Fruit fly (Drosophila melanogaster): ENCODE data around the gene Rac1.

The Rac1 gene

DNA sequence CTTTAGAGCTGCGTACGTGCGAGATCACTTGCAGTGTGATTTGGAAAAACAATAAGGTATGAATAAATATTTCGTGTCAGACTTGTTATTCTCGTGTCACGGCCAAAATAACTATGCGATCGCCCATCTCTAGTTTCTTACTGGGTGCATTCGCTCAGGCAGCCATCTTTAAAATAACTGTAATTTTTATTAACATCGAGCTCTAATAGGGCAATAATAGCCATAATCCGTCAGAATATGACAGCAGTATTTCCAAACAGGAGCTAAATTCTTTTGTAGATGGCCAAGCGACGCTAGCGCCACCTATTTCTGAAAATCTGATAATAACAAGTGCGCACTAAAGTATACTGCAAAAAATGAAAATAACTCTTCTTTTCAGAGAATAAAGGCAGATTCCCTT, 49.6 kb upstream of the Rac1 start (continued):
- TF ChIP-seq HmgD (GFP tag; optimal IDR thresholded peaks at IDR 0.05) (peak; percentile 26), CG7271 (tag; optimal IDR thresholded peaks at IDR 0.05) (no peak), grau (tag; optimal IDR thresholded peaks at IDR 0.05) (peak; percentile 47), zf30C (GFP tag; optimal IDR thresholded peaks at IDR 0.05) (peak; percentile 15), sim (GFP tag; IDR thresholded peaks at IDR 0.05) (no peak), MESR4 (GFP tag; optimal IDR thresholded peaks at IDR 0.05) (peak; percentile 7), CG7987 (GFP tag; optimal IDR thresholded peaks at IDR 0.05) (no peak), Oaz (GFP tag; IDR thresholded peaks at IDR 0.05) (no peak), CG13775 (GFP tag; optimal IDR thresholded peaks at IDR 0.05) (peak; percentile 19), HLH54F (GFP tag; optimal IDR thresholded peaks at IDR 0.05) (peak; percentile 40), sima (GFP tag; optimal IDR thresholded peaks at IDR 0.05) (no peak), CrebB (tag; optimal IDR thresholded peaks at IDR 0.05) (peak; percentile 0), CG15514 (GFP tag; optimal IDR thresholded peaks at IDR 0.05) (peak; percentile 48), h (optimal IDR thresholded peaks at IDR 0.05) (no peak), CG8290 (GFP tag; optimal IDR thresholded peaks at IDR 0.05) (no peak), CG8290 (tag; optimal IDR thresholded peaks at IDR 0.05) (peak; percentile 43 to 70), CG15073 (GFP tag; optimal IDR thresholded peaks at IDR 0.05) (no peak), bowl (GFP tag; IDR thresholded peaks at IDR 0.05) (no peak), Deaf1 (tag; optimal IDR thresholded peaks at IDR 0.05) (peak; percentile 2), oc (tag; optimal IDR thresholded peaks at IDR 0.05) (peak; percentile 86), scrt (GFP tag; optimal IDR thresholded peaks at IDR 0.05) (no peak), Myb (GFP tag; optimal IDR thresholded peaks at IDR 0.05) (peak; percentile 21), CG7786 (GFP tag; optimal IDR thresholded peaks at IDR 0.05) (no peak), knrl (GFP tag; IDR thresholded peaks at IDR 0.05; ENCODE audit: partially characterized antibody) (peak; percentile 85), ato (GFP tag; IDR thresholded peaks at IDR 0.05; ENCODE audit: partially characterized antibody) (peak; percentile 67; the same call in 1 of the 2 replicates), CG17328 (GFP tag; IDR thresholded peaks at IDR 0.05) (peak; percentile 21; the same call in 1 of the 2 replicates), gfzf (GFP tag; optimal IDR thresholded peaks at IDR 0.05) (peak; percentile 15), fru (optimal IDR thresholded peaks at IDR 0.05) (no peak), CG14860 (GFP tag; IDR thresholded peaks at IDR 0.05; ENCODE audit: partially characterized antibody) (peak; percentile 84), CG2199 (GFP tag; IDR thresholded peaks at IDR 0.05) (no peak), sug (tag; optimal IDR thresholded peaks at IDR 0.05) (peak; percentile 40), fu2 (GFP tag; optimal IDR thresholded peaks at IDR 0.05) (no peak), CG2712 (tag; optimal IDR thresholded peaks at IDR 0.05) (peak; percentile 68), CG1602 (GFP tag; optimal IDR thresholded peaks at IDR 0.05) (no peak), jing (GFP tag; optimal IDR thresholded peaks at IDR 0.05) (no peak), ttk (GFP tag; IDR thresholded peaks at IDR 0.05) (no peak), vnd (GFP tag; IDR thresholded peaks at IDR 0.05; ENCODE audit: partially characterized antibody) (peak; percentile 80), CG18599 (GFP tag; optimal IDR thresholded peaks at IDR 0.05) (no peak), GATAe (GFP tag; conservative IDR thresholded peaks at IDR 0.05) (no peak), br (optimal IDR thresholded peaks at IDR 0.05) (no peak), NC2β (GFP tag; optimal IDR thresholded peaks at IDR 0.05) (peak; percentile 37), exex (tag; optimal IDR thresholded peaks at IDR 0.05) (peak; percentile 8), cwo (GFP tag; optimal IDR thresholded peaks at IDR 0.05) (no peak), p53 (GFP tag; optimal IDR thresholded peaks at IDR 0.05) (no peak), CG18011 (GFP tag; optimal IDR thresholded peaks at IDR 0.05) (no peak), lab (GFP tag; optimal IDR thresholded peaks at IDR 0.05) (peak; percentile 55), CG34376 (GFP tag; optimal IDR thresholded peaks at IDR 0.05) (peak; percentile 46), E2f1 (GFP tag; IDR thresholded peaks at IDR 0.05) (peak; percentile 11; the same call in 1 of the 2 replicates), sqz (GFP tag; optimal IDR thresholded peaks at IDR 0.05) (no peak), CG6175 (GFP tag; IDR thresholded peaks at IDR 0.05) (no peak), gt (GFP tag; IDR thresholded peaks at IDR 0.05) (no peak), luna (GFP tag; optimal IDR thresholded peaks at IDR 0.05) (no peak)

Measured in whole organism, embryonic.